Fruit fly (Drosophila melanogaster) whole organism, embryonic: ENCODE data around the gene CG7320.

Experiments used
- Asciz ChIP-seq: fragments of 200-800 bp; sonication (Bioruptor generic); optimal IDR thresholded peaks from 2 replicates; lab custom pipeline; 2017; ENCODE audit warnings: missing biosample characterization, mild to moderate bottlenecking, missing genetic modification characterization, missing genetic modification reagents
- Awh ChIP-seq: fragments of 200-800 bp; sonication (Bioruptor generic); IDR thresholded peaks from 2 replicates; pipeline ENCODE4, ENCODE4 v1.3.6; 2022; ENCODE audit warnings: missing biosample characterization, missing genetic modification characterization
- CG1024 ChIP-seq: fragments of 200-800 bp; sonication (Bioruptor generic); IDR thresholded peaks from 2 replicates; pipeline ENCODE4 v1.3.6; 2022; ENCODE audit warnings: missing biosample characterization, missing genetic modification characterization
- CG10654 ChIP-seq: fragments of 200-800 bp; sonication (Bioruptor generic); optimal IDR thresholded peaks from 2 replicates; lab custom pipeline; 2016; ENCODE audit warnings: missing biosample characterization, missing genetic modification characterization
- CG10979 ChIP-seq: fragments of 200-800 bp; sonication (Bioruptor generic); optimal IDR thresholded peaks from 2 replicates; lab custom pipeline; 2018; ENCODE audit warnings: missing biosample characterization, mild to moderate bottlenecking, missing genetic modification characterization, moderate library complexity
- CG11504 ChIP-seq: fragments of 200-800 bp; sonication (Bioruptor generic); optimal IDR thresholded peaks from 3 replicates; lab custom pipeline; 2019; ENCODE audit warnings: missing biosample characterization, mild to moderate bottlenecking, missing genetic modification characterization, moderate library complexity
- CG11696 ChIP-seq: fragments of 200-800 bp; sonication (Bioruptor generic); IDR thresholded peaks from 2 replicates; pipeline ENCODE4 v1.3.6; 2022; ENCODE audit warnings: missing biosample characterization, missing genetic modification characterization
- CG12236 ChIP-seq: fragments of 200-800 bp; sonication (Bioruptor generic); optimal IDR thresholded peaks from 2 replicates; lab custom pipeline; 2016; ENCODE audit warnings: missing biosample characterization, missing genetic modification characterization
- CG12942 ChIP-seq: fragments of 200-800 bp; sonication (Bioruptor generic); optimal IDR thresholded peaks from 3 replicates; lab custom pipeline; 2016; ENCODE audit warnings: missing biosample characterization, missing genetic modification characterization
- CG15073 ChIP-seq: fragments of 200-800 bp; sonication (Bioruptor generic); optimal IDR thresholded peaks from 2 replicates; lab custom pipeline; 2016; ENCODE audit warnings: missing biosample characterization, missing genetic modification characterization
- CG17328 ChIP-seq: fragments of 200-800 bp; sonication (Bioruptor generic); IDR thresholded peaks from 2 replicates; pipeline ENCODE4 v1.3.6; 2022; ENCODE audit warnings: missing biosample characterization, missing genetic modification characterization
- CG18476 ChIP-seq: fragments of 200-800 bp; sonication (Bioruptor generic); optimal IDR thresholded peaks from 2 replicates; lab custom pipeline; 2016; ENCODE audit warnings: missing biosample characterization, mild to moderate bottlenecking, missing genetic modification characterization
- CG2116 ChIP-seq: fragments of 200-800 bp; sonication (Bioruptor generic); optimal IDR thresholded peaks from 3 replicates; lab custom pipeline; 2018; ENCODE audit warnings: missing biosample characterization, mild to moderate bottlenecking, missing genetic modification characterization
- CG2202 ChIP-seq: fragments of 200-800 bp; sonication (Bioruptor generic); optimal IDR thresholded peaks from 2 replicates; lab custom pipeline; 2018; ENCODE audit warnings: missing biosample characterization, mild to moderate bottlenecking, missing genetic modification characterization
- CG31224 ChIP-seq: fragments of 200-800 bp; sonication (Bioruptor generic); IDR thresholded peaks from 2 replicates; pipeline ENCODE4 v1.3.6; 2022; ENCODE audit warnings: missing biosample characterization, missing genetic modification characterization
- CG31388 ChIP-seq: fragments of 200-800 bp; sonication (Bioruptor generic); optimal IDR thresholded peaks from 2 replicates; lab custom pipeline; 2016; ENCODE audit warnings: missing biosample characterization, missing genetic modification characterization
- CG32767 ChIP-seq: fragments of 200-800 bp; sonication (Bioruptor generic); IDR thresholded peaks from 2 replicates; pipeline ENCODE4 v1.3.6; 2022; ENCODE audit warnings: missing biosample characterization, missing genetic modification characterization
- CG33557 ChIP-seq: fragments of 200-800 bp; sonication (Bioruptor generic); optimal IDR thresholded peaks from 2 replicates; lab custom pipeline; 2019; ENCODE audit warnings: missing biosample characterization, mild to moderate bottlenecking, missing genetic modification characterization, moderate library complexity
- CG34376 ChIP-seq: fragments of 200-800 bp; sonication (Bioruptor generic); optimal IDR thresholded peaks from 2 replicates; lab custom pipeline; 2018; ENCODE audit warnings: missing biosample characterization, mild to moderate bottlenecking, missing genetic modification characterization
- CG43689 ChIP-seq: fragments of 200-800 bp; sonication (Bioruptor generic); IDR thresholded peaks from 2 replicates; pipeline ENCODE4 v1.3.6; 2022; ENCODE audit warnings: missing biosample characterization, missing genetic modification characterization
- CG7556 ChIP-seq: fragments of 200-800 bp; sonication (Bioruptor generic); optimal IDR thresholded peaks from 2 replicates; lab custom pipeline; 2017; ENCODE audit warnings: missing biosample characterization, mild to moderate bottlenecking, missing genetic modification characterization
- CG7839 ChIP-seq: fragments of 200-800 bp; sonication (Bioruptor generic); optimal IDR thresholded peaks from 3 replicates; lab custom pipeline; 2018; ENCODE audit warnings: missing biosample characterization, mild to moderate bottlenecking, missing genetic modification characterization, moderate library complexity
- Dll ChIP-seq: fragments of 200-800 bp; sonication (Bioruptor generic); IDR thresholded peaks from 4 replicates; pipeline ENCODE4 v1.3.6; 2022; ENCODE audit warnings: missing biosample characterization, missing genetic modification characterization; ENCODE audit not compliant: partially characterized antibody
- Dref ChIP-seq: fragments of 200-800 bp; sonication (Bioruptor generic); IDR thresholded peaks from 2 replicates; pipeline ENCODE4 v1.3.6; 2022; ENCODE audit warnings: missing biosample characterization, missing genetic modification characterization
- Fer2 ChIP-seq: fragments of 200-800 bp; sonication (Bioruptor generic); optimal IDR thresholded peaks from 2 replicates; lab custom pipeline; 2018; ENCODE audit warnings: missing biosample characterization, mild to moderate bottlenecking, missing genetic modification characterization, moderate library complexity
- H2.0 ChIP-seq: fragments of 200-800 bp; sonication (Bioruptor generic); IDR thresholded peaks from 2 replicates; pipeline ENCODE4 v1.3.6; 2022; ENCODE audit warnings: missing biosample characterization, missing genetic modification characterization
- HHEX ChIP-seq: fragments of 200-800 bp; sonication (Bioruptor generic); optimal IDR thresholded peaks from 3 replicates; lab custom pipeline; 2017; ENCODE audit warnings: missing biosample characterization, mild to moderate bottlenecking, missing genetic modification characterization, missing genetic modification reagents
- Hand ChIP-seq: fragments of 200-800 bp; sonication (Bioruptor generic); optimal IDR thresholded peaks from 2 replicates; lab custom pipeline; 2017; ENCODE audit warnings: mild to moderate bottlenecking, missing biosample characterization, missing genetic modification reagents, missing genetic modification characterization
- Mes4 ChIP-seq: fragments of 200-800 bp; sonication (Bioruptor generic); optimal IDR thresholded peaks from 2 replicates; lab custom pipeline; 2016; ENCODE audit warnings: missing biosample characterization, missing genetic modification characterization
- NC2α ChIP-seq: fragments of 200-800 bp; sonication (Bioruptor generic); optimal IDR thresholded peaks from 2 replicates; lab custom pipeline; 2016; ENCODE audit warnings: missing biosample characterization, missing genetic modification characterization
- Sin3A ChIP-seq: fragments of >200 bp; optimal IDR thresholded peaks from 2 replicates; lab custom pipeline; 2018
- Vsx1 ChIP-seq: fragments of 200-800 bp; sonication (Bioruptor generic); optimal IDR thresholded peaks from 2 replicates; lab custom pipeline; 2017; ENCODE audit warnings: missing biosample characterization, mild to moderate bottlenecking, missing genetic modification characterization, missing genetic modification reagents
- cad ChIP-seq: fragments of >200 bp; optimal IDR thresholded peaks from 2 replicates; lab custom pipeline; 2017; ENCODE audit warnings: missing biosample characterization, missing genetic modification characterization
- dysf ChIP-seq: fragments of 200-800 bp; sonication (Bioruptor generic); IDR thresholded peaks from 3 replicates; pipeline ENCODE4 v1.3.6; 2022; ENCODE audit warnings: missing biosample characterization, missing genetic modification characterization
- ems ChIP-seq: fragments of 200-800 bp; sonication (Bioruptor generic); optimal IDR thresholded peaks from 3 replicates; lab custom pipeline; 2016; ENCODE audit warnings: missing biosample characterization, missing genetic modification characterization
- fd102C ChIP-seq: fragments of 200-800 bp; sonication (Bioruptor generic); optimal IDR thresholded peaks from 2 replicates; lab custom pipeline; 2018; ENCODE audit warnings: missing biosample characterization, mild to moderate bottlenecking, missing genetic modification characterization, moderate library complexity
- gcm2 ChIP-seq: fragments of 200-800 bp; sonication (Bioruptor generic); optimal IDR thresholded peaks from 2 replicates; lab custom pipeline; 2016; ENCODE audit warnings: missing biosample characterization, missing genetic modification characterization
- gsb-n ChIP-seq: fragments of 200-800 bp; sonication (Bioruptor generic); optimal IDR thresholded peaks from 3 replicates; lab custom pipeline; 2018; ENCODE audit warnings: missing biosample characterization, mild to moderate bottlenecking, missing genetic modification characterization
- kay ChIP-seq: fragments of 200-800 bp; sonication (Bioruptor generic); optimal IDR thresholded peaks from 2 replicates; lab custom pipeline; 2016; ENCODE audit warnings: missing biosample characterization, missing genetic modification characterization
- kni ChIP-seq: fragments of 200-800 bp; sonication (Bioruptor generic); optimal IDR thresholded peaks from 3 replicates; lab custom pipeline; 2017; ENCODE audit warnings: mild to moderate bottlenecking, missing biosample characterization, missing genetic modification reagents, missing genetic modification characterization
- lbe ChIP-seq: fragments of 200-800 bp; sonication (Bioruptor generic); optimal IDR thresholded peaks from 2 replicates; lab custom pipeline; 2016; ENCODE audit warnings: missing biosample characterization, mild to moderate bottlenecking, missing genetic modification characterization
- nmo ChIP-seq: fragments of 200-800 bp; sonication (Bioruptor generic); optimal IDR thresholded peaks from 2 replicates; lab custom pipeline; 2018; ENCODE audit warnings: missing biosample characterization, mild to moderate bottlenecking, missing genetic modification characterization, moderate library complexity
- org-1 ChIP-seq: fragments of 200-800 bp; sonication (Bioruptor generic); optimal IDR thresholded peaks from 2 replicates; lab custom pipeline; 2017; ENCODE audit warnings: missing biosample characterization, missing genetic modification characterization
- otp ChIP-seq: fragments of 200-800 bp; sonication (Bioruptor generic); IDR thresholded peaks from 3 replicates; pipeline ENCODE4, ENCODE4 v1.3.6; 2022; ENCODE audit warnings: missing biosample characterization, missing genetic modification characterization
- phol ChIP-seq: fragments of 200-800 bp; sonication (Bioruptor generic); optimal IDR thresholded peaks from 3 replicates; lab custom pipeline; 2018; ENCODE audit warnings: missing biosample characterization, mild to moderate bottlenecking, missing genetic modification characterization, moderate library complexity
- run ChIP-seq: fragments of 200-800 bp; sonication (Bioruptor generic); optimal IDR thresholded peaks from 3 replicates; lab custom pipeline; 2018; ENCODE audit warnings: missing biosample characterization, mild to moderate bottlenecking, missing genetic modification characterization
- scrt ChIP-seq: fragments of 200-800 bp; sonication (Bioruptor generic); optimal IDR thresholded peaks from 2 replicates; lab custom pipeline; 2018; ENCODE audit warnings: missing biosample characterization, mild to moderate bottlenecking, missing genetic modification characterization, moderate library complexity
- shn ChIP-seq: fragments of 200-800 bp; sonication (Bioruptor generic); optimal IDR thresholded peaks from 3 replicates; lab custom pipeline; 2016; ENCODE audit warnings: missing biosample characterization, missing genetic modification characterization
- slp2 ChIP-seq: fragments of 200-800 bp; sonication (Bioruptor generic); optimal IDR thresholded peaks from 2 replicates; lab custom pipeline; 2016; ENCODE audit warnings: missing biosample characterization, missing genetic modification characterization
- ssp ChIP-seq: fragments of 200-800 bp; sonication (Bioruptor generic); IDR thresholded peaks from 2 replicates; pipeline ENCODE4 v1.3.6; 2022; ENCODE audit warnings: missing biosample characterization, missing genetic modification characterization
- twi ChIP-seq: fragments of 200-800 bp; optimal IDR thresholded peaks from 2 replicates; lab custom pipeline; 2019; ENCODE audit warnings: missing biosample characterization, mild to moderate bottlenecking, missing genetic modification characterization, moderate library complexity
- zen ChIP-seq: fragments of 200-800 bp; sonication (Bioruptor generic); optimal IDR thresholded peaks from 3 replicates; lab custom pipeline; 2018; ENCODE audit warnings: missing biosample characterization, mild to moderate bottlenecking, missing genetic modification characterization, moderate library complexity

Gene CG7320

dm6 chr3L:18212237-18212653 lies 11.0 kb downstream of the CG7320 start (continued):
- TF ChIP-seq CG11504 (tag; lab: Kevin White, UChicago), result peak; percentile 83
- peak; percentile 20 for TF ChIP-seq lbe
- TF ChIP-seq Vsx1 (GFP tag; lab: Kevin White, UChicago), result peak; percentile 84
- TF ChIP-seq CG11696, result peak; percentile 83
- peak; percentile 58 for TF ChIP-seq run
- TF ChIP-seq kay (GFP tag; lab: Kevin White, UChicago), result peak; percentile 40
- TF ChIP-seq shn (GFP tag; lab: Kevin White, UChicago), result no peak
- TF ChIP-seq Fer2 (tag; lab: Kevin White, UChicago), result no peak
- peak; percentile 28 for TF ChIP-seq slp2 (GFP tag; lab: Kevin White, UChicago)
- TF ChIP-seq CG31388, result peak; percentile 54
- TF ChIP-seq Awh (GFP tag; lab: Robert Waterston, UW), result peak; percentile 94
- peak; percentile 57 for TF ChIP-seq CG12942
- peak; percentile 61 for TF ChIP-seq CG10654 (GFP tag; lab: Kevin White, UChicago)
- TF ChIP-seq zen (tag; lab: Kevin White, UChicago), result peak; percentile 59
- peak; percentile 66 for TF ChIP-seq HHEX (GFP tag; lab: Kevin White, UChicago)
- peak; percentile 82 for TF ChIP-seq CG7556 (GFP tag; lab: Kevin White, UChicago)
- peak; percentile 28 for TF ChIP-seq CG15073
- peak; percentile 84 for TF ChIP-seq CG1024
- no peak for TF ChIP-seq Sin3A (lab: Kevin White, UChicago)
- TF ChIP-seq Dll (GFP tag; lab: Robert Waterston, UW), result no peak
- peak; percentile 69 for TF ChIP-seq org-1 (GFP tag; lab: Kevin White, UChicago)
- peak; percentile 69 for TF ChIP-seq phol (tag; lab: Kevin White, UChicago)
- TF ChIP-seq Dref (GFP tag; lab: Robert Waterston, UW), result no peak
- TF ChIP-seq CG2116 (GFP tag; lab: Kevin White, UChicago), result peak; percentile 13
- peak; percentile 81 for TF ChIP-seq CG10979
- TF ChIP-seq Asciz (GFP tag; lab: Kevin White, UChicago), result peak; percentile 61
- peak; percentile 94 for TF ChIP-seq CG32767
- TF ChIP-seq CG31224, result peak; percentile 62
- TF ChIP-seq twi (tag; lab: Kevin White, UChicago), result peak; percentile 32
- peak; percentile 48 for TF ChIP-seq Mes4 (GFP tag; lab: Kevin White, UChicago)
- TF ChIP-seq nmo (GFP tag; lab: Kevin White, UChicago), result peak; percentile 78
- no peak for TF ChIP-seq CG12236 (GFP tag; lab: Kevin White, UChicago)
- peak; percentile 60 for TF ChIP-seq ems (GFP tag; lab: Kevin White, UChicago)
- TF ChIP-seq scrt (GFP tag; lab: Kevin White, UChicago), result peak; percentile 18
- peak; percentile 48 for TF ChIP-seq NC2α
- peak; percentile 63 for TF ChIP-seq CG18476 (GFP tag; lab: Kevin White, UChicago)
- TF ChIP-seq CG33557 (GFP tag; lab: Kevin White, UChicago), result no peak
- peak; percentile 90 for TF ChIP-seq H2.0 (GFP tag; lab: Robert Waterston, UW)
- peak; percentile 95 for TF ChIP-seq CG17328 (GFP tag; lab: Robert Waterston, UW)
- peak; percentile 77 for TF ChIP-seq CG7839 (tag; lab: Kevin White, UChicago)
- peak; percentile 91 for TF ChIP-seq gsb-n
- TF ChIP-seq Hand (GFP tag; lab: Kevin White, UChicago), result no peak
- TF ChIP-seq ssp (GFP tag; lab: Robert Waterston, UW), result peak; percentile 82
- peak; percentile 94 for TF ChIP-seq dysf
- no peak for TF ChIP-seq cad (GFP tag; lab: Kevin White, UChicago)
- peak; percentile 69 for TF ChIP-seq gcm2
- TF ChIP-seq CG34376 (GFP tag; lab: Kevin White, UChicago), result no peak
- TF ChIP-seq CG43689 (GFP tag; lab: Robert Waterston, UW), result peak; percentile 85
- peak; percentile 53 for TF ChIP-seq CG2202 (tag; lab: Kevin White, UChicago)
- peak; percentile 92 for TF ChIP-seq otp (GFP tag; lab: Robert Waterston, UW)
- peak; percentile 6 for TF ChIP-seq fd102C (GFP tag; lab: Kevin White, UChicago)
- TF ChIP-seq kni (GFP tag; lab: Kevin White, UChicago), result no peak
